Worm (Caenorhabditis elegans) whole organism, mixed stage, embryonic: ENCODE data around the gene pqbp-1.1.

Experiments used
- M03D4.4 ChIP-seq: sonication (generic microtip); optimal IDR thresholded peaks from 2 replicates; lab custom pipeline; 2017; ENCODE audit warnings: mild to moderate bottlenecking, missing genetic modification characterization, missing compliant biosample characterization
- bed-3 ChIP-seq: fragments of 200-800 bp; sonication (Bioruptor generic); optimal IDR thresholded peaks from 3 replicates; lab custom pipeline; 2018; ENCODE audit warnings: mild to moderate bottlenecking, missing genetic modification characterization, moderate library complexity, missing compliant biosample characterization
- ceh-43 ChIP-seq: fragments of 200-800 bp; sonication (Bioruptor generic); optimal IDR thresholded peaks from 2 replicates; lab custom pipeline; 2018; ENCODE audit warnings: mild to moderate bottlenecking, missing genetic modification characterization, moderate library complexity, missing compliant biosample characterization
- ceh-83 ChIP-seq: fragments of 200-800 bp; sonication (Bioruptor generic); optimal IDR thresholded peaks from 2 replicates; lab custom pipeline; 2018; ENCODE audit warnings: mild to moderate bottlenecking, missing genetic modification characterization, missing compliant biosample characterization
- ces-1 ChIP-seq: fragments of 150-350 bp; optimal IDR thresholded peaks from 2 replicates; lab custom pipeline; 2014; ENCODE audit warnings: missing biosample characterization, missing genetic modification reagents, missing genetic modification characterization
- cnd-1 ChIP-seq: fragments of 200-800 bp; sonication (Bioruptor generic); optimal IDR thresholded peaks from 2 replicates; lab custom pipeline; 2018; ENCODE audit warnings: mild to moderate bottlenecking, missing genetic modification characterization, missing compliant biosample characterization
- elt-1 ChIP-seq: sonication (generic microtip); optimal IDR thresholded peaks from 2 replicates; lab custom pipeline; 2017; ENCODE audit warnings: missing genetic modification characterization, mild to moderate bottlenecking, missing compliant biosample characterization, antibody characterized with exemption, moderate library complexity, borderline replicate concordance; ENCODE audit not compliant: insufficient read depth
- elt-3 ChIP-seq: fragments of 150-350 bp; optimal IDR thresholded peaks from 2 replicates; lab custom pipeline; 2014; ENCODE audit warnings: missing biosample characterization, missing genetic modification characterization
- flh-1 ChIP-seq: fragments of 200-800 bp; sonication (Bioruptor generic); optimal IDR thresholded peaks from 2 replicates; lab custom pipeline; 2018; ENCODE audit warnings: mild to moderate bottlenecking, missing genetic modification characterization, moderate library complexity, missing compliant biosample characterization
- hlh-1 ChIP-seq: fragments of 150-350 bp; optimal IDR thresholded peaks from 2 replicates; lab custom pipeline; 2014; ENCODE audit warnings: missing biosample characterization, missing genetic modification reagents, missing genetic modification characterization
- lin-13 ChIP-seq: fragments of 150-350 bp; optimal IDR thresholded peaks from 2 replicates; lab custom pipeline; 2014; ENCODE audit warnings: missing biosample characterization, missing genetic modification characterization
- lin-32 ChIP-seq: fragments of 200-800 bp; sonication (Bioruptor generic); optimal IDR thresholded peaks from 2 replicates; lab custom pipeline; 2018; ENCODE audit warnings: mild to moderate bottlenecking, missing genetic modification characterization, missing compliant biosample characterization
- lsy-2 ChIP-seq: fragments of 150-350 bp; optimal IDR thresholded peaks from 2 replicates; lab custom pipeline; 2014; ENCODE audit warnings: missing biosample characterization, missing genetic modification characterization
- mep-1 ChIP-seq: fragments of 150-350 bp; optimal IDR thresholded peaks from 2 replicates; lab custom pipeline; 2017; ENCODE audit warnings: missing biosample characterization, missing genetic modification reagents, missing genetic modification characterization, inconsistent platforms
- mls-2 ChIP-seq: sonication (generic microtip); optimal IDR thresholded peaks from 2 replicates; lab custom pipeline; 2016; ENCODE audit warnings: mild to moderate bottlenecking, missing genetic modification characterization, moderate library complexity, missing compliant biosample characterization
- nhr-12 ChIP-seq: fragments of 150-350 bp; optimal IDR thresholded peaks from 2 replicates; lab custom pipeline; 2014; ENCODE audit warnings: missing biosample characterization, missing genetic modification characterization
- nhr-2 ChIP-seq: fragments of 150-350 bp; optimal IDR thresholded peaks from 2 replicates; lab custom pipeline; 2014; ENCODE audit warnings: missing biosample characterization, missing genetic modification characterization
- nhr-237 ChIP-seq: fragments of 150-350 bp; optimal IDR thresholded peaks from 2 replicates; lab custom pipeline; 2014; ENCODE audit warnings: missing biosample characterization, missing genetic modification characterization
- nhr-28 ChIP-seq: fragments of 150-350 bp; optimal IDR thresholded peaks from 2 replicates; lab custom pipeline; 2014; ENCODE audit warnings: missing biosample characterization, missing genetic modification characterization
- nhr-76 ChIP-seq: sonication (generic microtip); optimal IDR thresholded peaks from 2 replicates; lab custom pipeline; 2017; ENCODE audit warnings: missing biosample characterization, missing genetic modification characterization
- pha-4 ChIP-seq: fragments of 150-350 bp; optimal IDR thresholded peaks from 2 replicates; lab custom pipeline; 2018; ENCODE audit warnings: missing biosample characterization, missing genetic modification reagents, missing genetic modification characterization
- snpc-4 ChIP-seq: fragments of 150-350 bp; optimal IDR thresholded peaks from 2 replicates; lab custom pipeline; 2014; ENCODE audit warnings: missing biosample characterization, missing genetic modification characterization
- sptf-1 ChIP-seq: sonication (generic microtip); optimal IDR thresholded peaks from 2 replicates; lab custom pipeline; 2017; ENCODE audit warnings: mild to moderate bottlenecking, missing genetic modification characterization, moderate library complexity, missing compliant biosample characterization
- tbx-8 ChIP-seq: fragments of 200-800 bp; sonication (Bioruptor generic); optimal IDR thresholded peaks from 2 replicates; lab custom pipeline; 2018; ENCODE audit warnings: mild to moderate bottlenecking, missing genetic modification characterization, moderate library complexity, missing compliant biosample characterization
- unc-120 ChIP-seq: sonication (generic microtip); optimal IDR thresholded peaks from 2 replicates; lab custom pipeline; 2017; ENCODE audit warnings: missing genetic modification characterization, missing compliant biosample characterization; ENCODE audit not compliant: poor library complexity, severe bottlenecking
- unc-39 ChIP-seq: fragments of 150-350 bp; optimal IDR thresholded peaks from 2 replicates; lab custom pipeline; 2014; ENCODE audit warnings: missing biosample characterization, missing genetic modification characterization
- zip-8 ChIP-seq: fragments of 150-350 bp; optimal IDR thresholded peaks from 2 replicates; lab custom pipeline; 2014; ENCODE audit warnings: missing biosample characterization, missing genetic modification characterization
- ztf-11 ChIP-seq: fragments of 150-350 bp; optimal IDR thresholded peaks from 2 replicates; lab custom pipeline; 2014; ENCODE audit warnings: missing biosample characterization, missing genetic modification characterization

Gene pqbp-1.1

ce11 chrIV:288027-288426, 26.5 kb upstream of the pqbp-1.1 start, which contains the start of gene T21D12.14:
Gene T21D12.14 (minus strand): TSS chrIV:288127.
- TF ChIP-seq unc-120, result no peak
- TF ChIP-seq ztf-11 (tag; lab: Kevin White, UChicago), result no peak
- TF ChIP-seq mep-1 (tag; lab: Kevin White, UChicago), result no peak
- no peak for TF ChIP-seq hlh-1 (tag; lab: Kevin White, UChicago)
- TF ChIP-seq unc-39, result no peak
- TF ChIP-seq nhr-237 (tag; lab: Kevin White, UChicago), result no peak
- no peak for TF ChIP-seq nhr-76 (tag; lab: Kevin White, UChicago)

DNA sequence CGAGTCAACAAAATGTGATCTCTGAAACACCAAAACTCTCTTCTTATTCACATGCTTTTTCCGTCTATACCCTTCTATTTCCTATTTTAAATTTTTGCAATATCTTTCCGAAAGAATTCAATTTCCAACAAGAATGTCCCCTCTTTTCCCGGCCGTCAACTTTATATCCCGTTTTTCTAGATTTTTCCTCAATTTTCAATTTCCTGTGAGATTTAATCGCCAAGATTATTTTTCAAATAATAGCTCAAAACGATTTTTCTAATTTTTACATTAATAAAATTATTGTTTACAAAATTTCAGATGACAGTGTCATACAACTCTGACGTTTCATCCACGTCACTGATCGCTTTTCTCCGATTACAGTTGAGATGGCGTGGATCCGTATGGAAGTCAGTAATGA, 21.9 kb upstream of the pqbp-1.1 start, which contains the start of gene best-19:
Gene best-19, plus strand, starts transcription at position 301 of the 400 bp plus-strand sequence.
- TF ChIP-seq nhr-12 (tag; lab: Kevin White, UChicago), result no peak
- TF ChIP-seq cnd-1 (tag; lab: Kevin White, UChicago), result no peak
- TF ChIP-seq lin-32 (GFP tag; lab: Kevin White, UChicago), result no peak
- no peak for TF ChIP-seq ceh-43 (GFP tag; lab: Kevin White, UChicago)
- no peak for TF ChIP-seq snpc-4 (tag; lab: Kevin White, UChicago)
- no peak for TF ChIP-seq M03D4.4 (tag; lab: Kevin White, UChicago)
- TF ChIP-seq elt-1 (tag; lab: Kevin White, UChicago), result no peak
- no peak for TF ChIP-seq hlh-1 (tag; lab: Kevin White, UChicago)
- no peak for TF ChIP-seq zip-8 (tag; lab: Kevin White, UChicago)
- no peak for TF ChIP-seq mep-1 (tag; lab: Kevin White, UChicago)
- no peak for TF ChIP-seq ces-1 (GFP tag; lab: Kevin White, UChicago)
- no peak for TF ChIP-seq nhr-2 (tag; lab: Kevin White, UChicago)
- TF ChIP-seq nhr-237 (tag; lab: Kevin White, UChicago), result no peak
- TF ChIP-seq lsy-2 (tag; lab: Kevin White, UChicago), result no peak
- no peak for TF ChIP-seq tbx-8
- no peak for TF ChIP-seq unc-120
- TF ChIP-seq pha-4 (tag; lab: Kevin White, UChicago), result no peak
- TF ChIP-seq bed-3 (GFP tag; lab: Kevin White, UChicago), result no peak
- no peak for TF ChIP-seq mls-2

DNA sequence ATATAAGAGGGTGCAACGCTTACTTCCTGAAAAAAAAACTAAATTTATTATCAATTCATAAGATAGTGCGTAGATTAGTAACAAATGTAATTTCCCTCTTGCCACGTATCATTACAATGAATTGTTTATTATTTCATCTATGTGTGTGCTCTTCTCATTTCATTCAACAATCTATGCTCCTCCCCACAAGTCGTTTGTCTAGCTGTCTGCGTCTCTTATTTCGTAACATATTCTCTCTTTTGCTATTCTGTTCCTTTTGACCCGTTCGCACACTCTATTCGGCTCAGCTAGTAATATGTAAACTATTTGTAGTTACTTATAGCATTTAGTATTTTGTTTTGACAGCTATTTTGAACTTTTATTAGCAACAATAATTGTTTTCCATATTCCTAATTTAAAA, 20.5 kb upstream of the pqbp-1.1 start:
- TF ChIP-seq M03D4.4 (tag; lab: Kevin White, UChicago) (no peak), unc-39 (no peak), mep-1 (tag; lab: Kevin White, UChicago) (no peak), ces-1 (GFP tag; lab: Kevin White, UChicago) (peak; percentile 14), tbx-8 (no peak), nhr-2 (tag; lab: Kevin White, UChicago) (no peak), unc-120 (peak; percentile 56)
- TF ChIP-seq, all 35 proteins: peak for 2

DNA sequence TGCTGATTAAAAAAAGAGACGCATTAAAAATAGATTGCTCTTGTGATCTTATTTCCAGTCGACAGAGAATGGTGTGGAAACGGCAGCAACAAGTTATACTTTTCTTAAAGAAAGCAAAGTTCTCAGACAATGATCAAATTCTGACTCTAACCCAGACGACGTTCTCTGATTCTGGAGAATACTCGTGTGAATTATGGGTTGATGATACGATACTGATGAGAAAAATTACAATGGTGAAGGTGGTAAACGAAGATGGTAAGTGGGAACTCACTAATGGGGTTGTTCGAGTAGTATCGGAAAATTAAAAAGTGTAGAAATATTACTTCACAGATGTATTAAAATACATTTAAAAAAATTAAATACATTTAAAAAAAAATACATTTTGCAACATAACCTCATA, 16.8 kb upstream of the pqbp-1.1 start:
- TF ChIP-seq ceh-83 (GFP tag; lab: Kevin White, UChicago), result no peak
- no peak for TF ChIP-seq nhr-28
- TF ChIP-seq tbx-8, result no peak
- TF ChIP-seq bed-3 (GFP tag; lab: Kevin White, UChicago), result no peak

ce11 chrIV:275146-275545, 13.7 kb upstream of the pqbp-1.1 start:
- TF ChIP-seq nhr-12 (tag; lab: Kevin White, UChicago) (no peak), ces-1 (GFP tag; lab: Kevin White, UChicago) (no peak), nhr-237 (tag; lab: Kevin White, UChicago) (no peak)

- TF ChIP-seq elt-1 (tag; lab: Kevin White, UChicago) (no peak), tbx-8 (no peak), sptf-1 (tag; lab: Kevin White, UChicago) (no peak)
These were observed 12.7 kb upstream of the pqbp-1.1 start, which contains the start of gene sma-10 for ce11 chrIV:274185-274584. Gene sma-10 (plus strand): TSS chrIV:274420.

DNA sequence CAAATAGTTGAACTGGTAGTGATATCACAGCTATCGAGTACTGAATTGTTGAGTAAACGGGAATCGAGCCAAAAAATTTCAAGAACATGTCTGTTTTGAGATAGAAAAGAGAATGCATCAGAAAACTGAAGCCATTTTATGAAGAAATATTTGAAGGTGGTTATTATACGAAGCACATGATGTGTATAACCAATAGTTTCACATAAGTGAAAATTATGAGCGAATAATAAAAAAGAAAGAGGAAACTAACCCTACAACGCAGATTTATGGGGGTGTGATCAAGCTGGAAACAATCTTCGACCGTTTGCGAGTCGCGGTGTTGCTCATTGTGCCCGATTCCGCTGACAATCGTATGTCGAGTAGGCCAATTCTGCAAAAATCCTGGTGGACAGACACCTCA, 11.8 kb upstream of the pqbp-1.1 start, which contains the start of gene srh-282:
Gene srh-282, minus strand, starts transcription at position 101 of the 400 bp plus-strand sequence.
- TF ChIP-seq flh-1 (GFP tag; lab: Kevin White, UChicago) (no peak), unc-120 (no peak), lin-13 (tag; lab: Kevin White, UChicago) (no peak), elt-3 (tag; lab: Kevin White, UChicago) (no peak), ceh-83 (GFP tag; lab: Kevin White, UChicago) (no peak), lin-32 (GFP tag; lab: Kevin White, UChicago) (no peak), snpc-4 (tag; lab: Kevin White, UChicago) (no peak), cnd-1 (tag; lab: Kevin White, UChicago) (no peak), mep-1 (tag; lab: Kevin White, UChicago) (no peak), M03D4.4 (tag; lab: Kevin White, UChicago) (no peak)
